Worm (Caenorhabditis elegans) whole organism, L1 larva: ENCODE measurements around the gene col-168.

Experiments used
- alr-1 ChIP-seq: fragments of 200-800 bp; sonication (Bioruptor generic); optimal IDR thresholded peaks from 2 replicates; lab custom pipeline; 2018; ENCODE audit warnings: borderline replicate concordance, mild to moderate bottlenecking, missing genetic modification characterization, missing compliant biosample characterization
- aly-2 ChIP-seq: fragments of 150-350 bp; optimal IDR thresholded peaks from 2 replicates; lab custom pipeline; 2014; ENCODE audit warnings: missing biosample characterization, missing genetic modification characterization
- ama-1 ChIP-seq: fragments of 150-350 bp; optimal IDR thresholded peaks from 2 replicates; lab custom pipeline; 2014
- ceh-90 ChIP-seq: sonication (generic microtip); optimal IDR thresholded peaks from 2 replicates; lab custom pipeline; 2016; ENCODE audit warnings: missing genetic modification characterization, missing compliant biosample characterization
- elt-3 ChIP-seq, 6 experiments: fragments of 150-350 bp in 1 of 6; sonication (generic microtip); optimal IDR thresholded peaks; 2 replicates each; lab custom pipeline; 2017 to 2018; ENCODE audit warnings: missing biosample characterization in 6 of 6, missing genetic modification characterization in 6 of 6, inconsistent platforms in 1 of 6
- lin-15B ChIP-seq: fragments of 150-350 bp; sonication (generic microtip); optimal IDR thresholded peaks from 3 replicates; lab custom pipeline; 2014; ENCODE audit warnings: missing biosample characterization, missing genetic modification characterization
- mep-1 ChIP-seq: fragments of 150-350 bp; optimal IDR thresholded peaks from 2 replicates; lab custom pipeline; 2014; ENCODE audit warnings: missing biosample characterization, missing genetic modification characterization
- nhr-11 ChIP-seq: fragments of 150-350 bp; optimal IDR thresholded peaks from 2 replicates; lab custom pipeline; 2014; ENCODE audit warnings: missing biosample characterization, missing genetic modification characterization
- nhr-12 ChIP-seq: sonication (generic microtip); optimal IDR thresholded peaks from 2 replicates; lab custom pipeline; 2017; ENCODE audit warnings: missing biosample characterization, missing genetic modification characterization
- pqm-1 ChIP-seq: sonication (generic microtip); optimal IDR thresholded peaks from 3 replicates; lab custom pipeline; 2017; ENCODE audit warnings: missing biosample characterization, missing genetic modification characterization
- snpc-4 ChIP-seq: fragments of 150-350 bp; optimal IDR thresholded peaks from 2 replicates; lab custom pipeline; 2014; ENCODE audit warnings: missing biosample characterization, missing genetic modification characterization
- sox-4 ChIP-seq: sonication (generic microtip); optimal IDR thresholded peaks from 2 replicates; lab custom pipeline; 2016; ENCODE audit warnings: missing genetic modification characterization, missing compliant biosample characterization
- unc-62 ChIP-seq: fragments of 150-350 bp; optimal IDR thresholded peaks from 2 replicates; lab custom pipeline; 2014; ENCODE audit warnings: missing biosample characterization, missing genetic modification reagents, missing genetic modification characterization
- ztf-11 ChIP-seq, 2 experiments: sonication (generic microtip); optimal IDR thresholded peaks; 2 replicates each; lab custom pipeline; 2016 to 2017; ENCODE audit warnings: missing genetic modification characterization in 2 of 2, missing biosample characterization in 1 of 2, missing compliant biosample characterization in 1 of 2

DNA sequence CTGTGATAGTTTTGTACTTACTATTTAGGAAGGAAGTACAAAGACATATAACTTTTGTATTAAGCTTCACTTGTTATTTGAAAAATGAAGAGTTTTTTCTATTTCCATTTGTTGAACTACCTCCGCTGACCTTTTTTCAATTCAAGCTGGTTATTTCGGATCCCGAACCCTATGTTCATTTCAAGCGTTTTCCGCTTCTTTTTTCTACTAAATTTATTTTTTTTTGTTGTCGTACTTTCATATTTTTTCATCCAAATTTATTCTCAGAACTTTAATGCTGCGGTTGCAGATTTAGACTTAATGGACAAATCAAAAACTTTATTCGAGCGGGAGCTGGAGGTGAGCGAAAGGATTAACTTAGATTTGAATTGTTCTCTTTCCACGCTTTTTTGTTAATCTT, 23.8 kb downstream of the col-168 start, which contains the start of gene C03B1.6:
- TF ChIP-seq snpc-4 (tag; lab: Kevin White, UChicago): no peak
- TF ChIP-seq ama-1 (lab: Kevin White, UChicago): no peak
- no peak for TF ChIP-seq ztf-11 (tag; optimal IDR thresholded peaks at IDR 0.05; lab: Kevin White, UChicago)
- no peak for TF ChIP-seq mep-1 (tag; lab: Kevin White, UChicago)
- no peak for TF ChIP-seq alr-1 (tag; lab: Kevin White, UChicago)
- no peak for TF ChIP-seq sox-4 (tag; lab: Kevin White, UChicago)
- TF ChIP-seq nhr-12 (tag; lab: Kevin White, UChicago): no peak
- no peak for TF ChIP-seq unc-62
- TF ChIP-seq pqm-1 (tag; lab: Kevin White, UChicago): no peak
- no peak for TF ChIP-seq nhr-11 (tag; lab: Kevin White, UChicago)
- TF ChIP-seq elt-3 (tag; optimal IDR thresholded peaks at IDR 0.05; lab: Kevin White, UChicago): no peak
- TF ChIP-seq ceh-90 (tag; lab: Kevin White, UChicago): no peak
- no peak for TF ChIP-seq aly-2 (tag; lab: Kevin White, UChicago)
- TF ChIP-seq lin-15B (tag; lab: Kevin White, UChicago): no peak
